Fruit fly (Drosophila melanogaster): ENCODE data around the gene CG9692.
A peak's percentile ranks its signal among the peaks of the same experiment; 100 is the strongest.

Gene CG9692

DNA sequence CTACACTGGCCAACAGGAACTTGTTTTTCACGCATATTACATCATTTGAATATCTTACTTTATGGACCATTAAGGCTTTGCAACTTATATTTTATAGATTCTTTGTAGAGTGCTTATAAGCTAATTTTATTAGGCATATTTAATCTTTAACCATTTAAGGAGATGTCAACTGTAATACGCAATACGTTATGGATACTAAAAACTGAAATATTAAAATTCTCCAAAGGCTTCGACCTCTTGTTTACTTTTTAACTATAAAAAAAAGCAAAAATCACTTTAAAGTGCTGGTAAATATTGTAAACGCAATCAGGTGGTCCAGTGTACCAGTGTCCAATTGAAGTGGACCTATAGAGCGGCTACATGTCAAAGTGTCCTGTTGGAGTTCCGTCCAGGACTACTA lies 47.8 kb upstream of the CG9692 start (continued):
- TF ChIP-seq PHDP (tag; optimal IDR thresholded peaks at IDR 0.05) (peak; percentile 18), exex (tag; optimal IDR thresholded peaks at IDR 0.05) (peak; percentile 9), CG7556 (GFP tag; optimal IDR thresholded peaks at IDR 0.05) (peak; percentile 46), E2f1 (GFP tag; IDR thresholded peaks at IDR 0.05) (0 out of 2 replicates have a peak, but pooled peaks have one; percentile 9), ap (GFP tag; IDR thresholded peaks at IDR 0.05) (no peak), z (GFP tag; IDR thresholded peaks at IDR 0.05) (no peak), CG10147 (GFP tag; optimal IDR thresholded peaks at IDR 0.05) (peak; percentile 47), fd96Cb (tag; optimal IDR thresholded peaks at IDR 0.05) (peak; percentile 32), CG7786 (GFP tag; optimal IDR thresholded peaks at IDR 0.05) (no peak), CG11085 (GFP tag; IDR thresholded peaks at IDR 0.05) (no peak), Hr3 (GFP tag; optimal IDR thresholded peaks at IDR 0.05) (no peak), cad (GFP tag; optimal IDR thresholded peaks at IDR 0.05) (no peak), Nf-YC (tag; optimal IDR thresholded peaks at IDR 0.05) (no peak), Aef1 (GFP tag; IDR thresholded peaks at IDR 0.05) (no peak), Elba2 (GFP tag; optimal IDR thresholded peaks at IDR 0.05) (no peak), Sin3A (optimal IDR thresholded peaks at IDR 0.05) (no peak), peb (GFP tag; IDR thresholded peaks at IDR 0.05) (no peak), CG17912 (GFP tag; optimal IDR thresholded peaks at IDR 0.05) (no peak), CG2875 (GFP tag; optimal IDR thresholded peaks at IDR 0.05) (no peak), B-H2 (GFP tag; optimal IDR thresholded peaks at IDR 0.05) (no peak), Jarid2 (GFP tag; optimal IDR thresholded peaks at IDR 0.05) (no peak), CG18262 (tag; optimal IDR thresholded peaks at IDR 0.05) (peak; percentile 41), danr (GFP tag; IDR thresholded peaks at IDR 0.05) (0 out of 2 replicates have a peak, but pooled peaks have one; percentile 5), mld (GFP tag; IDR thresholded peaks at IDR 0.05; ENCODE audit: partially characterized antibody) (no peak), CG15514 (GFP tag; optimal IDR thresholded peaks at IDR 0.05) (peak; percentile 28), Bgb (GFP tag; IDR thresholded peaks at IDR 0.05; ENCODE audit: partially characterized antibody) (no peak), dimm (GFP tag; IDR thresholded peaks at IDR 0.05) (no peak), CG11560 (tag; IDR thresholded peaks at IDR 0.05) (no peak), Dfd (GFP tag; optimal IDR thresholded peaks at IDR 0.05) (no peak), ham (GFP tag; IDR thresholded peaks at IDR 0.05) (no peak), Chrac-16 (GFP tag; optimal IDR thresholded peaks at IDR 0.05) (no peak), CG17612 (GFP tag; IDR thresholded peaks at IDR 0.05) (no peak), CG11247 (GFP tag; IDR thresholded peaks at IDR 0.05) (no peak), ab (GFP tag; optimal IDR thresholded peaks at IDR 0.05) (no peak), tin (GFP tag; optimal IDR thresholded peaks at IDR 0.05) (no peak), dmrt11E (tag; optimal IDR thresholded peaks at IDR 0.05) (no peak), gce (GFP tag; IDR thresholded peaks at IDR 0.05) (no peak), CG1233 (GFP tag; optimal IDR thresholded peaks at IDR 0.05) (peak; percentile 34), pho (GFP tag; optimal IDR thresholded peaks at IDR 0.05) (no peak), amos (GFP tag; IDR thresholded peaks at IDR 0.05; ENCODE audit: partially characterized antibody) (no peak), eyg (GFP tag; optimal IDR thresholded peaks at IDR 0.05) (no peak), CG9932 (GFP tag; IDR thresholded peaks at IDR 0.05) (no peak), NC2α (GFP tag; optimal IDR thresholded peaks at IDR 0.05) (no peak), Rfx (GFP tag; IDR thresholded peaks at IDR 0.05) (peak; percentile 34; the same call in 1 of the 2 replicates), az2 (GFP tag; optimal IDR thresholded peaks at IDR 0.05) (no peak), sima (GFP tag; optimal IDR thresholded peaks at IDR 0.05) (no peak), CHES-1-like (GFP tag; optimal IDR thresholded peaks at IDR 0.05) (no peak), Kr (GFP tag; optimal IDR thresholded peaks at IDR 0.05) (no peak), NK7.1 (GFP tag; optimal IDR thresholded peaks at IDR 0.05) (no peak), CG32532 (GFP tag; IDR thresholded peaks at IDR 0.05) (no peak), psq (GFP tag; optimal IDR thresholded peaks at IDR 0.05) (no peak), HLHmδ (GFP tag; optimal IDR thresholded peaks at IDR 0.05) (no peak), CG33557 (GFP tag; optimal IDR thresholded peaks at IDR 0.05) (no peak)

Measured in whole organism, embryonic.